Worm (Caenorhabditis elegans): ENCODE results near the gene dnj-7.

DNA sequence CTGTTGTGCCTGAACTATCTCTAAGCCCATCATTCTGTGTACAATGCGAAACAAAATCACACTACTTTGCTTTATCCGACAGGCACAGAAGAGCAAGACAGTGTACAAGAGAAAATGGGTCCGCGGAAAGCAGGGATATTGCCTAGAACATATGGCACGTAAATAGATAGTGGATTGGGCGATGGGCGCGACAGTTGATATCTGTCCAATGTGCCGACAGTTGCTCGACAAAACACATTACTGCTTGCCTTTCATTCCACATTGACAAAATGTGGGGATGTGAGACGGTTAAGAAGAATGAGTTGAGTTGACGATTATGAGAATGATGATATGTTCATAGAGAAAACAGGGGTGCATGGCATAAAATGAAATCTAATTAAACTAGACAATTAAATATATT lies 30.7 kb downstream of the dnj-7 start:
- TF ChIP-seq ceh-28 (tag; optimal IDR thresholded peaks at IDR 0.05) (no peak), pqm-1 (tag; optimal IDR thresholded peaks at IDR 0.05) (no peak), ama-1 (optimal IDR thresholded peaks at IDR 0.05) (no peak), snpc-4 (tag; optimal IDR thresholded peaks at IDR 0.05) (no peak)
